Worm (Caenorhabditis elegans) whole organism, L4 larva: Measurements from ENCODE around the gene dhs-19.

Source experiments
- F37D6.2 ChIP-seq: sonication (generic microtip); optimal IDR thresholded peaks from 2 replicates; lab custom pipeline; 2016; ENCODE audit warnings: mild to moderate bottlenecking, missing genetic modification characterization, missing compliant biosample characterization
- F44E2.7 ChIP-seq: fragments of 200-800 bp; sonication (Bioruptor generic); IDR thresholded peaks from 2 replicates; pipeline ENCODE4 v2.1.2; 2022; ENCODE audit warnings: missing genetic modification characterization, missing compliant biosample characterization
- F49E8.2 ChIP-seq: sonication (generic microtip); optimal IDR thresholded peaks from 2 replicates; lab custom pipeline; 2016; ENCODE audit warnings: missing compliant biosample characterization, mild to moderate bottlenecking, missing genetic modification characterization, borderline replicate concordance
- R02D3.7 ChIP-seq: fragments of 150-350 bp; sonication (generic microtip); optimal IDR thresholded peaks from 3 replicates; lab custom pipeline; 2014; ENCODE audit warnings: missing biosample characterization, missing genetic modification characterization
- Y48G9A.11 ChIP-seq: fragments of 200-800 bp; sonication (Bioruptor generic); IDR thresholded peaks from 2 replicates; pipeline ENCODE4 v1.3.6; 2022; ENCODE audit warnings: missing genetic modification reagents, missing genetic modification characterization, missing compliant biosample characterization
- arid-1 ChIP-seq: fragments of 200-800 bp; sonication (Bioruptor generic); conservative IDR thresholded peaks from 2 replicates; pipeline ENCODE4 v1.3.6; 2022; ENCODE audit warnings: missing genetic modification reagents, missing genetic modification characterization, missing compliant biosample characterization
- ceh-20 ChIP-seq: fragments of 200-800 bp; sonication (Bioruptor generic); IDR thresholded peaks from 2 replicates; pipeline ENCODE4 v1.3.6; 2022; ENCODE audit warnings: missing genetic modification reagents, missing genetic modification characterization, missing compliant biosample characterization
- cey-2 ChIP-seq: sonication (generic microtip); optimal IDR thresholded peaks from 3 replicates; lab custom pipeline; 2017; ENCODE audit warnings: missing genetic modification characterization, mild to moderate bottlenecking, missing compliant biosample characterization, antibody characterized with exemption, borderline replicate concordance; ENCODE audit not compliant: insufficient read depth
- daf-19 ChIP-seq: fragments of 200-800 bp; sonication (Bioruptor generic); conservative IDR thresholded peaks from 2 replicates; pipeline ENCODE4 v1.3.6; 2022; ENCODE audit warnings: missing genetic modification characterization, missing compliant biosample characterization
- daf-8 ChIP-seq: fragments of 200-800 bp; sonication (Bioruptor generic); IDR thresholded peaks from 2 replicates; pipeline ENCODE4 v1.3.6; 2022; ENCODE audit warnings: missing genetic modification characterization, missing compliant biosample characterization
- dmd-9 ChIP-seq: fragments of 200-800 bp; sonication (Bioruptor generic); IDR thresholded peaks from 2 replicates; pipeline ENCODE4 v1.3.6; 2022; ENCODE audit warnings: missing genetic modification reagents, missing genetic modification characterization, missing compliant biosample characterization
- dpl-1 ChIP-seq: fragments of 150-350 bp; optimal IDR thresholded peaks from 2 replicates; lab custom pipeline; 2014; ENCODE audit warnings: missing biosample characterization, missing genetic modification reagents, missing genetic modification characterization
- duxl-1 ChIP-seq: sonication (generic microtip); optimal IDR thresholded peaks from 2 replicates; lab custom pipeline; 2016; ENCODE audit warnings: mild to moderate bottlenecking, missing genetic modification characterization, moderate library complexity, missing compliant biosample characterization; ENCODE audit not compliant: poor library complexity
- dve-1 ChIP-seq: sonication (generic microtip); optimal IDR thresholded peaks from 2 replicates; lab custom pipeline; 2017; ENCODE audit warnings: antibody characterized with exemption, mild to moderate bottlenecking, missing genetic modification characterization, missing compliant biosample characterization; ENCODE audit not compliant: insufficient read depth
- egl-43 ChIP-seq: fragments of 200-800 bp; sonication (Bioruptor generic); IDR thresholded peaks from 2 replicates; pipeline ENCODE4 v1.3.6; 2022; ENCODE audit warnings: missing genetic modification reagents, missing genetic modification characterization, missing compliant biosample characterization
- fkh-10 ChIP-seq: fragments of 150-350 bp; optimal IDR thresholded peaks from 2 replicates; lab custom pipeline; 2014; ENCODE audit warnings: missing biosample characterization, missing genetic modification reagents, missing genetic modification characterization
- gei-8 ChIP-seq: fragments of 200-800 bp; sonication (Bioruptor generic); optimal IDR thresholded peaks from 2 replicates; lab custom pipeline; 2018; ENCODE audit warnings: mild to moderate bottlenecking, missing genetic modification characterization, missing compliant biosample characterization
- hif-1 ChIP-seq, 2 experiments: sonication (generic microtip); optimal IDR thresholded peaks; 2 replicates each; lab custom pipeline; 2016 to 2017; ENCODE audit warnings: missing compliant biosample characterization in 2 of 2, missing genetic modification characterization in 2 of 2, missing genetic modification reagents in 2 of 2, missing genotype in 2 of 2, mild to moderate bottlenecking in 1 of 2
- hlh-30 ChIP-seq: sonication (generic microtip); optimal IDR thresholded peaks from 2 replicates; lab custom pipeline; 2017; ENCODE audit warnings: antibody characterized with exemption, mild to moderate bottlenecking, missing genetic modification characterization, missing compliant biosample characterization; ENCODE audit not compliant: insufficient read depth
- hmg-1.1 ChIP-seq: fragments of 200-800 bp; sonication (Bioruptor generic); IDR thresholded peaks from 2 replicates; pipeline ENCODE4 v1.3.6; 2022; ENCODE audit warnings: missing genetic modification reagents, missing genetic modification characterization, missing compliant biosample characterization
- lin-13 ChIP-seq: fragments of 150-350 bp; optimal IDR thresholded peaks from 2 replicates; lab custom pipeline; 2014; ENCODE audit warnings: missing biosample characterization, missing genetic modification reagents, missing genetic modification characterization
- lin-38 ChIP-seq: fragments of 200-800 bp; sonication (Bioruptor generic); IDR thresholded peaks from 2 replicates; pipeline ENCODE4 v1.3.6; 2022; ENCODE audit warnings: missing genetic modification reagents, missing genetic modification characterization, missing compliant biosample characterization
- lin-39 ChIP-seq: fragments of 150-350 bp; optimal IDR thresholded peaks from 2 replicates; lab custom pipeline; 2014; ENCODE audit warnings: missing biosample characterization, missing genetic modification reagents, missing genetic modification characterization
- lir-3 ChIP-seq: sonication (generic microtip); optimal IDR thresholded peaks from 2 replicates; lab custom pipeline; 2016; ENCODE audit warnings: mild to moderate bottlenecking, missing genetic modification characterization, missing compliant biosample characterization
- lsy-2 ChIP-seq, 2 experiments: fragments of 150-350 bp in 1 of 2; sonication (generic microtip) in 1 of 2; optimal IDR thresholded peaks; 2 replicates each; lab custom pipeline; 2014 to 2017; ENCODE audit warnings: missing biosample characterization in 2 of 2, missing genetic modification characterization in 2 of 2
- madf-9 ChIP-seq: fragments of 200-800 bp; sonication (Bioruptor generic); conservative IDR thresholded peaks from 2 replicates; pipeline ENCODE4 v1.3.6; 2022; ENCODE audit warnings: missing genetic modification reagents, missing genetic modification characterization, missing compliant biosample characterization
- mdt-29 ChIP-seq: fragments of 200-800 bp; sonication (Bioruptor generic); IDR thresholded peaks from 2 replicates; pipeline ENCODE4 v1.3.6; 2022; ENCODE audit warnings: missing genetic modification reagents, missing genetic modification characterization, missing compliant biosample characterization
- mep-1 ChIP-seq: fragments of 150-350 bp; sonication (generic microtip); optimal IDR thresholded peaks from 3 replicates; lab custom pipeline; 2014; ENCODE audit warnings: missing biosample characterization, missing genetic modification characterization
- mxl-3 ChIP-seq: fragments of 200-800 bp; sonication (Bioruptor generic); optimal IDR thresholded peaks from 2 replicates; lab custom pipeline; 2018; ENCODE audit warnings: mild to moderate bottlenecking, missing genetic modification characterization, missing compliant biosample characterization
- nhr-10 ChIP-seq: fragments of 150-350 bp; optimal IDR thresholded peaks from 2 replicates; lab custom pipeline; 2014; ENCODE audit warnings: missing biosample characterization, missing genetic modification characterization
- nhr-102 ChIP-seq: sonication (generic microtip); optimal IDR thresholded peaks from 2 replicates; lab custom pipeline; 2016; ENCODE audit warnings: mild to moderate bottlenecking, missing genetic modification characterization, moderate library complexity, missing compliant biosample characterization
- nhr-111 ChIP-seq: fragments of 200-800 bp; sonication (Bioruptor generic); optimal IDR thresholded peaks from 2 replicates; lab custom pipeline; 2018; ENCODE audit warnings: mild to moderate bottlenecking, missing genetic modification characterization, missing compliant biosample characterization
- nhr-25 ChIP-seq: sonication (generic microtip); optimal IDR thresholded peaks from 2 replicates; lab custom pipeline; 2017; ENCODE audit warnings: missing genetic modification characterization, mild to moderate bottlenecking, missing compliant biosample characterization, antibody characterized with exemption, moderate library complexity, borderline replicate concordance; ENCODE audit not compliant: insufficient read depth
- nhr-28 ChIP-seq: fragments of 150-350 bp; optimal IDR thresholded peaks from 2 replicates; lab custom pipeline; 2014; ENCODE audit warnings: missing biosample characterization, missing genetic modification characterization
- nhr-41 ChIP-seq: fragments of 200-800 bp; sonication (Bioruptor generic); IDR thresholded peaks from 2 replicates; pipeline ENCODE4 v1.3.6; 2022; ENCODE audit warnings: missing genetic modification reagents, missing genetic modification characterization, missing compliant biosample characterization
- php-3 ChIP-seq: fragments of 200-800 bp; sonication (Bioruptor generic); IDR thresholded peaks from 2 replicates; pipeline ENCODE4 v1.3.6; 2022; ENCODE audit warnings: missing genetic modification reagents, missing genetic modification characterization, missing compliant biosample characterization
- sdz-12 ChIP-seq: fragments of 200-800 bp; sonication (Bioruptor generic); optimal IDR thresholded peaks from 2 replicates; lab custom pipeline; 2018; ENCODE audit warnings: mild to moderate bottlenecking, missing genetic modification characterization, missing compliant biosample characterization
- set-16 ChIP-seq: fragments of 200-800 bp; sonication (Bioruptor generic); IDR thresholded peaks from 2 replicates; pipeline ENCODE4 v1.3.6; 2022; ENCODE audit warnings: missing genetic modification reagents, missing genetic modification characterization, missing compliant biosample characterization
- skn-1 ChIP-seq: fragments of 150-350 bp; optimal IDR thresholded peaks from 2 replicates; lab custom pipeline; 2014; ENCODE audit warnings: missing biosample characterization, missing genetic modification characterization
- snpc-4 ChIP-seq: fragments of 150-350 bp; optimal IDR thresholded peaks from 2 replicates; lab custom pipeline; 2014; ENCODE audit warnings: missing biosample characterization, missing genetic modification characterization
- spr-3 ChIP-seq: fragments of 200-800 bp; sonication (Bioruptor generic); optimal IDR thresholded peaks from 2 replicates; lab custom pipeline; 2018; ENCODE audit warnings: mild to moderate bottlenecking, missing genetic modification characterization, missing compliant biosample characterization
- tag-97 ChIP-seq: fragments of 200-800 bp; sonication (Bioruptor generic); IDR thresholded peaks from 2 replicates; pipeline ENCODE4 v1.3.6; 2022; ENCODE audit warnings: missing genetic modification characterization, missing compliant biosample characterization
- tra-1 ChIP-seq: fragments of 200-800 bp; sonication (Bioruptor generic); IDR thresholded peaks from 2 replicates; pipeline ENCODE4 v1.3.6; 2022; ENCODE audit warnings: missing genetic modification reagents, missing genetic modification characterization, missing compliant biosample characterization
- unc-62 ChIP-seq, 3 experiments: fragments of 150-350 bp in 1 of 3; sonication (generic microtip); optimal IDR thresholded peaks in 2 of 3; peaks in 1 of 3; 1 replicate in 1 of 3; 2 replicates in 2 of 3; lab custom pipeline; 2014 to 2017; ENCODE audit warnings: missing biosample characterization in 3 of 3, missing genetic modification characterization in 3 of 3, missing genetic modification reagents in 3 of 3, missing genotype in 1 of 3
- vab-7 ChIP-seq: fragments of 200-800 bp; sonication (Bioruptor generic); IDR thresholded peaks from 2 replicates; pipeline ENCODE4 v1.3.6; 2022; ENCODE audit warnings: missing genetic modification reagents, missing genetic modification characterization, missing compliant biosample characterization
- zag-1 ChIP-seq: fragments of 150-350 bp; optimal IDR thresholded peaks from 2 replicates; lab custom pipeline; 2014; ENCODE audit warnings: missing biosample characterization, missing genetic modification characterization
- zfp-2 ChIP-seq: sonication (generic microtip); optimal IDR thresholded peaks from 2 replicates; lab custom pipeline; 2016; ENCODE audit warnings: mild to moderate bottlenecking, missing genetic modification characterization, missing compliant biosample characterization
- zfp-3 ChIP-seq: fragments of 200-800 bp; sonication (Bioruptor generic); conservative IDR thresholded peaks from 2 replicates; pipeline ENCODE4 v1.3.6; 2022; ENCODE audit warnings: missing genetic modification reagents, missing genetic modification characterization, missing compliant biosample characterization
- zip-2 ChIP-seq: fragments of 150-350 bp; optimal IDR thresholded peaks from 2 replicates; lab custom pipeline; 2014; ENCODE audit warnings: missing biosample characterization, missing genetic modification characterization
- ztf-11 ChIP-seq: fragments of 150-350 bp; optimal IDR thresholded peaks from 2 replicates; lab custom pipeline; 2014; ENCODE audit warnings: missing biosample characterization, missing genetic modification characterization

The dhs-19 gene

DNA sequence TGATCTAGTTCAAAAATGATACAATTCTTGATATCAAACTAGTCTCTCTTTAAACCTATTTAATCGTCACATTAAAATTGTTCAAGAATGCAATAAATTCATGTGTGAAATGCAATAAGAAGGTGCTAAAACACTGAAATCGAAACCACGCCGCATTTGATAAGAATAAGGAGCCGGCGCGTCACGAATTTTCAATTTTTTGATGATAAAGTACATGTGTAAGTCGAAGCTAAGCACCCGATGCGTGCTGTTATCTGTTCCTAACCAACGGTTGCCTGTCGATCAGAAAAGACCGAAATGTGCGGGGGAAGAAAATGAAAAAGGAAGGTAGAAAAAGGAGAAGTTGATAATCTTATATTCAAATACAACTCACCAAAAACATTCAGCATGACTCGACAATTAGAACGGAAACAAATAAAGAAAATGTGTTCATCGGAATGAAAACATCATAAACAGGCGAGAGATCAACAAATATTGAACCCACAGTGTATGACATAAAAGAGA lies 20.0 kb downstream of the dhs-19 start, which contains the start of gene aat-6 (continued):
- TF ChIP-seq R02D3.7 = no peak
- TF ChIP-seq arid-1 (GFP tag; lab: Robert Waterston, UW) = no peak
- no peak for TF ChIP-seq zfp-3 (GFP tag; lab: Robert Waterston, UW)
- no peak for TF ChIP-seq nhr-102 (tag; lab: Kevin White, UChicago)
- TF ChIP-seq lin-39 (tag; lab: Kevin White, UChicago) = no peak
- TF ChIP-seq set-16 (GFP tag; lab: Robert Waterston, UW) = no peak
- no peak for TF ChIP-seq tag-97 (GFP tag; lab: Robert Waterston, UW)
- no peak for TF ChIP-seq egl-43 (GFP tag; lab: Robert Waterston, UW)
- no peak for TF ChIP-seq gei-8 (GFP tag; lab: Kevin White, UChicago)
- TF ChIP-seq lsy-2 (tag; optimal IDR thresholded peaks at IDR 0.05; lab: Kevin White, UChicago) = no peak
- TF ChIP-seq zag-1 (tag; lab: Kevin White, UChicago) = no peak
- TF ChIP-seq unc-62 (GFP tag; optimal IDR thresholded peaks at IDR 0.05 in 1 of 2; lab: Kevin White, UChicago) = no peak
- TF ChIP-seq unc-62 (tag; optimal IDR thresholded peaks at IDR 0.05; lab: Kevin White, UChicago) = no peak
- TF ChIP-seq mep-1 (tag; lab: Kevin White, UChicago) = no peak
- TF ChIP-seq nhr-28 (tag; lab: Kevin White, UChicago) = peak; percentile 75
- TF ChIP-seq fkh-10 (GFP tag; lab: Kevin White, UChicago) = no peak
- no peak for TF ChIP-seq cey-2 (tag; lab: Kevin White, UChicago)
- TF ChIP-seq dmd-9 (GFP tag; lab: Robert Waterston, UW) = no peak
- TF ChIP-seq nhr-10 = no peak
- no peak for TF ChIP-seq F44E2.7 (GFP tag; lab: Robert Waterston, UW)
- TF ChIP-seq ztf-11 (tag; lab: Kevin White, UChicago) = no peak
- TF ChIP-seq F37D6.2 (tag; lab: Kevin White, UChicago) = no peak
- peak; percentile 72 for TF ChIP-seq mxl-3 (GFP tag; lab: Kevin White, UChicago)
- no peak for TF ChIP-seq spr-3 (GFP tag; lab: Kevin White, UChicago)
- no peak for TF ChIP-seq vab-7 (GFP tag; lab: Robert Waterston, UW)
- no peak for TF ChIP-seq dpl-1
- no peak for TF ChIP-seq daf-19
- no peak for TF ChIP-seq lir-3 (tag; lab: Kevin White, UChicago)
- no peak for TF ChIP-seq lin-38
- no peak for TF ChIP-seq F49E8.2 (tag; lab: Kevin White, UChicago)
- TF ChIP-seq tra-1 (GFP tag; lab: Robert Waterston, UW) = peak; percentile 82; the same call in 1 of the 2 replicates
- TF ChIP-seq nhr-111 (GFP tag; lab: Kevin White, UChicago) = no peak
- TF ChIP-seq sdz-12 (GFP tag; lab: Kevin White, UChicago) = no peak
- no peak for TF ChIP-seq zfp-2 (tag; lab: Kevin White, UChicago)
- no peak for TF ChIP-seq zip-2
- TF ChIP-seq php-3 (GFP tag; lab: Robert Waterston, UW) = peak; percentile 98
- TF ChIP-seq ceh-20 (GFP tag; lab: Robert Waterston, UW) = no peak
- no peak for TF ChIP-seq nhr-25 (tag; lab: Kevin White, UChicago)
- no peak for TF ChIP-seq duxl-1
- TF ChIP-seq snpc-4 (tag; lab: Kevin White, UChicago) = no peak
- TF ChIP-seq daf-8 (GFP tag; lab: Robert Waterston, UW) = no peak
- no peak for TF ChIP-seq lin-13 (GFP tag; lab: Kevin White, UChicago)
- TF ChIP-seq hmg-1.1 = no peak
- peak; percentile 71 for TF ChIP-seq dve-1 (tag; lab: Kevin White, UChicago)
- no peak for TF ChIP-seq mdt-29
- TF ChIP-seq Y48G9A.11 (GFP tag; lab: Robert Waterston, UW) = no peak
- TF ChIP-seq skn-1 (tag; lab: Kevin White, UChicago) = no peak
- no peak for TF ChIP-seq madf-9 (GFP tag; lab: Robert Waterston, UW)
- TF ChIP-seq hif-1 (tag; optimal IDR thresholded peaks at IDR 0.05; lab: Kevin White, UChicago) = no peak
- TF ChIP-seq nhr-41 (GFP tag; lab: Robert Waterston, UW) = 0 out of 2 replicates have a peak, but pooled peaks have one; percentile 32
- no peak for TF ChIP-seq hlh-30 (tag; lab: Kevin White, UChicago)
